Worm (Caenorhabditis elegans) whole organism, L4/young adult: ENCODE measurements around the gene bcf-1.

Experiments
- dao-5 ChIP-seq: sonication (generic microtip); optimal IDR thresholded peaks from 2 replicates; lab custom pipeline; 2016; ENCODE audit warnings: missing genotype, missing genetic modification characterization, moderate library complexity, missing compliant biosample characterization
- him-1 ChIP-seq: sonication (generic microtip); optimal IDR thresholded peaks from 2 replicates; lab custom pipeline; 2016; ENCODE audit warnings: missing genotype, missing genetic modification reagents, missing genetic modification characterization, missing compliant biosample characterization

DNA sequence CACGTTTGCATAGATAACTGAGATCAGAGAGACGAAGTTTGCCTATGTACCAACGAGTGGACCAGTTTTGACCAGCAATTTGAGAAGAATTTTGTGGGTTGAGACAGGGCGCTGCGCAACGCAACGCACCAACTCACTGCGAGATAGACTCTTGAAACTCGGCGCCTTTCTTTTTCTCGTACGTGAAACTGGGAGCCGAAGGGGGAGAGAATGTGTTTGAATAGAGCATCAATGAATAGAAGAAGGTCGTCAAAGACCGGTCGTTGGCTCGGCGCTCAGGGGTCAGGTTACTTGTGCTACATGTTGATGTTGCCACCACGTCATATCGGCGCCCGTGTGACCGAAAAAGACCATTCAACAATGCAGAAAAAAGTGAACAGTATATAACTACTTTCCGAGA, 49.1 kb downstream of the bcf-1 start:
- TF ChIP-seq him-1 (tag; lab: Kevin White, UChicago) (no peak), dao-5 (tag; lab: Kevin White, UChicago) (no peak)
